Fruit fly (Drosophila melanogaster): ENCODE results near the gene Task6.

Task6 gene

dm6 chr3R:13713541-13713940 is 39.2 kb upstream of the Task6 start (continued):
- TF ChIP-seq CG11723 (GFP tag; optimal IDR thresholded peaks at IDR 0.05) (peak; percentile 23), CG15269 (tag; optimal IDR thresholded peaks at IDR 0.05) (peak; percentile 28), D (optimal IDR thresholded peaks at IDR 0.05) (no peak), D (GFP tag; optimal IDR thresholded peaks at IDR 0.05) (peak; percentile 33), Hr78 (GFP tag; optimal IDR thresholded peaks at IDR 0.05) (peak in 1 of 2 experiments; percentile 13), kah (GFP tag; optimal IDR thresholded peaks at IDR 0.05) (no peak), CkIIα-i1 (GFP tag; IDR thresholded peaks at IDR 0.05) (no peak), CG3995 (GFP tag; optimal IDR thresholded peaks at IDR 0.05) (no peak), Opbp (GFP tag; IDR thresholded peaks at IDR 0.05; ENCODE audit: partially characterized antibody) (no peak), HHEX (GFP tag; optimal IDR thresholded peaks at IDR 0.05) (peak; percentile 14), sna (GFP tag; IDR thresholded peaks at IDR 0.05; ENCODE audit: partially characterized antibody) (no peak), Optix (GFP tag; IDR thresholded peaks at IDR 0.05) (no peak), phol (tag; optimal IDR thresholded peaks at IDR 0.05) (peak; percentile 58), Jarid2 (GFP tag; optimal IDR thresholded peaks at IDR 0.05) (no peak), CG16863 (GFP tag; optimal IDR thresholded peaks at IDR 0.05) (no peak), nerfin-1 (tag; optimal IDR thresholded peaks at IDR 0.05) (peak; percentile 6), CG17385 (GFP tag; optimal IDR thresholded peaks at IDR 0.05) (peak; percentile 43), ssp (GFP tag; IDR thresholded peaks at IDR 0.05) (no peak), Gsc (GFP tag; IDR thresholded peaks at IDR 0.05) (no peak), Atf-2 (GFP tag; optimal IDR thresholded peaks at IDR 0.05) (no peak), CG6791 (GFP tag; IDR thresholded peaks at IDR 0.05; ENCODE audit: partially characterized antibody) (no peak), pum (GFP tag; optimal IDR thresholded peaks at IDR 0.05) (no peak), hb (GFP tag; IDR thresholded peaks at IDR 0.05; ENCODE audit: partially characterized antibody) (no peak), YL-1 (GFP tag; optimal IDR thresholded peaks at IDR 0.05) (no peak), CG8388 (GFP tag; optimal IDR thresholded peaks at IDR 0.05) (peak; percentile 42), CG7928 (GFP tag; optimal IDR thresholded peaks at IDR 0.05) (no peak), exex (tag; optimal IDR thresholded peaks at IDR 0.05) (no peak), CG17359 (tag; optimal IDR thresholded peaks at IDR 0.05) (peak; percentile 62), CG17328 (GFP tag; IDR thresholded peaks at IDR 0.05) (0 out of 2 replicates have a peak, but pooled peaks have one; percentile 14), CG5180 (GFP tag; optimal IDR thresholded peaks at IDR 0.05) (peak; percentile 16), CG6689 (GFP tag; IDR thresholded peaks at IDR 0.05) (no peak), br (optimal IDR thresholded peaks at IDR 0.05) (no peak), Blimp-1 (GFP tag; optimal IDR thresholded peaks at IDR 0.05) (peak; percentile 57), CG15073 (GFP tag; optimal IDR thresholded peaks at IDR 0.05) (no peak), Sry-β (GFP tag; optimal IDR thresholded peaks at IDR 0.05) (no peak), NK7.1 (GFP tag; optimal IDR thresholded peaks at IDR 0.05) (no peak), CG13775 (GFP tag; optimal IDR thresholded peaks at IDR 0.05) (peak; percentile 20), Pdp1 (GFP tag; optimal IDR thresholded peaks at IDR 0.05) (peak in 1 of 2 experiments; percentile 32), CG3838 (GFP tag; optimal IDR thresholded peaks at IDR 0.05) (no peak), wdn (GFP tag; IDR thresholded peaks at IDR 0.05) (no peak), Mad (GFP tag; optimal IDR thresholded peaks at IDR 0.05) (no peak), peb (GFP tag; IDR thresholded peaks at IDR 0.05) (no peak), CG18619 (GFP tag; optimal IDR thresholded peaks at IDR 0.05) (peak; percentile 8), nmo (GFP tag; optimal IDR thresholded peaks at IDR 0.05) (peak; percentile 50), fru (optimal IDR thresholded peaks at IDR 0.05) (no peak), Dp (GFP tag; optimal IDR thresholded peaks at IDR 0.05) (no peak), CG13894 (tag; optimal IDR thresholded peaks at IDR 0.05) (no peak), zen (tag; optimal IDR thresholded peaks at IDR 0.05) (peak; percentile 46), zen2 (GFP tag; IDR thresholded peaks at IDR 0.05; ENCODE audit: partially characterized antibody) (no peak), CG14965 (GFP tag; optimal IDR thresholded peaks at IDR 0.05; ENCODE audit: borderline replicate concordance) (no peak), bowl (GFP tag; IDR thresholded peaks at IDR 0.05) (no peak)
